Fruit fly (Drosophila melanogaster) whole organism, embryonic: ENCODE results near the gene CG14439.
A peak's percentile ranks its signal among the peaks of the same experiment; 100 is the strongest.

Source experiments
- B-H2 ChIP-seq: fragments of 200-800 bp; sonication (Bioruptor generic); optimal IDR thresholded peaks from 2 replicates; lab custom pipeline; 2018; ENCODE audit warnings: missing biosample characterization, mild to moderate bottlenecking, missing genetic modification characterization
- BtbVII ChIP-seq: fragments of 200-800 bp; sonication (Bioruptor generic); optimal IDR thresholded peaks from 3 replicates; lab custom pipeline; 2017; ENCODE audit warnings: missing biosample characterization, mild to moderate bottlenecking, missing genetic modification characterization
- CG10274 ChIP-seq: fragments of 200-800 bp; sonication (Bioruptor generic); optimal IDR thresholded peaks from 3 replicates; lab custom pipeline; 2017; ENCODE audit warnings: missing biosample characterization, mild to moderate bottlenecking, missing genetic modification characterization
- CG10565 ChIP-seq: fragments of 200-800 bp; sonication (Bioruptor generic); optimal IDR thresholded peaks from 3 replicates; lab custom pipeline; 2016; ENCODE audit warnings: missing biosample characterization, mild to moderate bottlenecking, missing genetic modification characterization
- CG10979 ChIP-seq: fragments of 200-800 bp; sonication (Bioruptor generic); optimal IDR thresholded peaks from 2 replicates; lab custom pipeline; 2018; ENCODE audit warnings: missing biosample characterization, mild to moderate bottlenecking, missing genetic modification characterization, moderate library complexity
- CG1233 ChIP-seq: fragments of 200-800 bp; sonication (Bioruptor generic); optimal IDR thresholded peaks from 4 replicates; lab custom pipeline; 2018; ENCODE audit warnings: missing biosample characterization, mild to moderate bottlenecking, missing genetic modification characterization
- CG12942 ChIP-seq: fragments of 200-800 bp; sonication (Bioruptor generic); optimal IDR thresholded peaks from 3 replicates; lab custom pipeline; 2016; ENCODE audit warnings: missing biosample characterization, missing genetic modification characterization
- CG13287 ChIP-seq: fragments of 200-800 bp; sonication (Bioruptor generic); IDR thresholded peaks from 2 replicates; pipeline ENCODE4 v1.3.6; 2022; ENCODE audit warnings: missing biosample characterization, missing genetic modification characterization; ENCODE audit not compliant: partially characterized antibody
- CG13775 ChIP-seq: fragments of 200-800 bp; sonication (Bioruptor generic); optimal IDR thresholded peaks from 3 replicates; lab custom pipeline; 2017; ENCODE audit warnings: missing biosample characterization, mild to moderate bottlenecking, missing genetic modification characterization
- CG14965 ChIP-seq: fragments of 200-800 bp; sonication (Bioruptor generic); optimal IDR thresholded peaks from 2 replicates; lab custom pipeline; 2016; ENCODE audit warnings: missing biosample characterization, missing genetic modification characterization, borderline replicate concordance
- CG15011 ChIP-seq: fragments of 200-800 bp; sonication (Bioruptor generic); optimal IDR thresholded peaks from 3 replicates; lab custom pipeline; 2018; ENCODE audit warnings: missing biosample characterization, mild to moderate bottlenecking, missing genetic modification characterization
- CG15479 ChIP-seq: fragments of 200-800 bp; sonication (Bioruptor generic); optimal IDR thresholded peaks from 3 replicates; lab custom pipeline; 2019; ENCODE audit warnings: missing biosample characterization, mild to moderate bottlenecking, missing genetic modification characterization, moderate library complexity
- CG16815 ChIP-seq: fragments of 200-800 bp; sonication (Bioruptor generic); optimal IDR thresholded peaks from 3 replicates; lab custom pipeline; 2017; ENCODE audit warnings: missing biosample characterization, mild to moderate bottlenecking, missing genetic modification characterization
- CG17361 ChIP-seq: fragments of 200-800 bp; sonication (Bioruptor generic); IDR thresholded peaks from 3 replicates; pipeline ENCODE4 v1.3.6; 2022; ENCODE audit warnings: missing biosample characterization, missing genetic modification characterization
- CG1792 ChIP-seq: fragments of 200-800 bp; sonication (Bioruptor generic); optimal IDR thresholded peaks from 2 replicates; lab custom pipeline; 2016; ENCODE audit warnings: missing biosample characterization, missing genetic modification characterization
- CG18011 ChIP-seq: fragments of 200-800 bp; sonication (Bioruptor generic); optimal IDR thresholded peaks from 2 replicates; lab custom pipeline; 2017; ENCODE audit warnings: missing biosample characterization, missing genetic modification characterization, mild to moderate bottlenecking, moderate library complexity, missing genotype
- CG18619 ChIP-seq: fragments of 200-800 bp; sonication (Bioruptor generic); optimal IDR thresholded peaks from 3 replicates; lab custom pipeline; 2017; ENCODE audit warnings: missing biosample characterization, mild to moderate bottlenecking, missing genetic modification characterization
- CG18764 ChIP-seq: fragments of 200-800 bp; sonication (Bioruptor generic); optimal IDR thresholded peaks from 3 replicates; lab custom pipeline; 2016; ENCODE audit warnings: missing biosample characterization, missing genetic modification characterization
- CG31441 ChIP-seq: fragments of 200-800 bp; sonication (Bioruptor generic); IDR thresholded peaks from 2 replicates; pipeline ENCODE4 v1.3.6; 2022; ENCODE audit warnings: missing biosample characterization, missing genetic modification characterization
- CG42726 ChIP-seq: fragments of 200-800 bp; sonication (Bioruptor generic); IDR thresholded peaks from 2 replicates; pipeline ENCODE4 v1.3.6; 2022; ENCODE audit warnings: missing biosample characterization, missing genetic modification characterization; ENCODE audit not compliant: partially characterized antibody
- CG4328 ChIP-seq: fragments of 200-800 bp; sonication (Bioruptor generic); optimal IDR thresholded peaks from 3 replicates; lab custom pipeline; 2017; ENCODE audit warnings: missing biosample characterization, missing genetic modification reagents, missing genetic modification characterization
- CG4404 ChIP-seq: fragments of 200-800 bp; sonication (Bioruptor generic); IDR thresholded peaks from 2 replicates; pipeline ENCODE4 v1.3.6; 2022; ENCODE audit warnings: missing biosample characterization, missing genetic modification characterization
- CG4820 ChIP-seq: fragments of 200-800 bp; sonication (Bioruptor generic); optimal IDR thresholded peaks from 3 replicates; lab custom pipeline; 2016; ENCODE audit warnings: missing biosample characterization, missing genetic modification characterization
- CG6175 ChIP-seq: fragments of 200-800 bp; sonication (Bioruptor generic); IDR thresholded peaks from 3 replicates; pipeline ENCODE4 v1.3.6; 2022; ENCODE audit warnings: missing biosample characterization, missing genetic modification characterization
- CG9932 ChIP-seq: fragments of 200-800 bp; sonication (Bioruptor generic); IDR thresholded peaks from 2 replicates; pipeline ENCODE4 v1.3.6; 2022; ENCODE audit warnings: missing biosample characterization, missing genetic modification characterization
- CoRest ChIP-seq: fragments of 200-800 bp; sonication (Bioruptor generic); optimal IDR thresholded peaks from 3 replicates; lab custom pipeline; 2018; ENCODE audit warnings: missing biosample characterization, mild to moderate bottlenecking, missing genetic modification characterization, moderate library complexity
- Dip3 ChIP-seq: fragments of 200-800 bp; sonication (Bioruptor generic); optimal IDR thresholded peaks from 3 replicates; lab custom pipeline; 2016; ENCODE audit warnings: missing biosample characterization, missing genetic modification characterization
- Doc2 ChIP-seq: fragments of 200-800 bp; sonication (Bioruptor generic); IDR thresholded peaks from 2 replicates; pipeline ENCODE4 v1.3.6; 2022; ENCODE audit warnings: missing biosample characterization, missing genetic modification characterization
- Ets97D ChIP-seq: fragments of 200-800 bp; sonication (Bioruptor generic); optimal IDR thresholded peaks from 3 replicates; lab custom pipeline; 2016; ENCODE audit warnings: missing biosample characterization, missing genetic modification characterization
- Hr39 ChIP-seq: fragments of >200 bp; optimal IDR thresholded peaks from 2 replicates; lab custom pipeline; 2017
- Hr51 ChIP-seq, 2 experiments: fragments of 200-800 bp; sonication (Bioruptor generic); optimal IDR thresholded peaks; 2 replicates in 1 of 2; 3 replicates in 1 of 2; lab custom pipeline; 2016 to 2018; ENCODE audit warnings: missing biosample characterization in 2 of 2, missing genetic modification characterization in 2 of 2, mild to moderate bottlenecking in 1 of 2, moderate library complexity in 1 of 2
- az2 ChIP-seq: fragments of 200-800 bp; sonication (Bioruptor generic); optimal IDR thresholded peaks from 3 replicates; lab custom pipeline; 2016; ENCODE audit warnings: missing biosample characterization, missing genetic modification characterization
- chinmo ChIP-seq: fragments of 200-800 bp; sonication (Bioruptor generic); IDR thresholded peaks from 4 replicates; pipeline ENCODE4 v1.3.6; 2022; ENCODE audit warnings: missing biosample characterization, missing genetic modification characterization; ENCODE audit not compliant: partially characterized antibody
- crol ChIP-seq: fragments of 200-800 bp; sonication (Bioruptor generic); IDR thresholded peaks from 2 replicates; pipeline ENCODE4 v1.3.6; 2022; ENCODE audit warnings: missing biosample characterization, missing genetic modification characterization
- dysf ChIP-seq: fragments of 200-800 bp; sonication (Bioruptor generic); IDR thresholded peaks from 3 replicates; pipeline ENCODE4 v1.3.6; 2022; ENCODE audit warnings: missing biosample characterization, missing genetic modification characterization
- emc ChIP-seq: fragments of 200-800 bp; sonication (Bioruptor generic); optimal IDR thresholded peaks from 2 replicates; lab custom pipeline; 2016; ENCODE audit warnings: missing biosample characterization, missing genetic modification characterization
- fd96Cb ChIP-seq: fragments of 200-800 bp; sonication (Bioruptor generic); optimal IDR thresholded peaks from 2 replicates; lab custom pipeline; 2018; ENCODE audit warnings: missing biosample characterization, mild to moderate bottlenecking, missing genetic modification characterization, moderate library complexity
- gro ChIP-seq: fragments of 200-800 bp; sonication (Bioruptor generic); optimal IDR thresholded peaks from 2 replicates; lab custom pipeline; 2016; ENCODE audit warnings: missing biosample characterization, missing genetic modification characterization
- h ChIP-seq: fragments of >200 bp; optimal IDR thresholded peaks from 2 replicates; lab custom pipeline; 2017
- kni ChIP-seq: fragments of 200-800 bp; sonication (Bioruptor generic); optimal IDR thresholded peaks from 3 replicates; lab custom pipeline; 2017; ENCODE audit warnings: mild to moderate bottlenecking, missing biosample characterization, missing genetic modification reagents, missing genetic modification characterization
- lab ChIP-seq: fragments of 200-800 bp; sonication (Bioruptor generic); optimal IDR thresholded peaks from 3 replicates; lab custom pipeline; 2017; ENCODE audit warnings: missing biosample characterization, missing genetic modification characterization, mild to moderate bottlenecking, moderate library complexity, missing genetic modification reagents
- row ChIP-seq: fragments of 200-800 bp; sonication (Bioruptor generic); IDR thresholded peaks from 3 replicates; pipeline ENCODE4 v1.3.6; 2022; ENCODE audit warnings: missing biosample characterization, missing genetic modification characterization
- scrt ChIP-seq: fragments of 200-800 bp; sonication (Bioruptor generic); optimal IDR thresholded peaks from 2 replicates; lab custom pipeline; 2018; ENCODE audit warnings: missing biosample characterization, mild to moderate bottlenecking, missing genetic modification characterization, moderate library complexity
- seq ChIP-seq: fragments of 200-800 bp; sonication (Bioruptor generic); IDR thresholded peaks from 2 replicates; pipeline ENCODE4 v1.3.6; 2022; ENCODE audit warnings: missing biosample characterization, missing genetic modification characterization
- so ChIP-seq: fragments of 200-800 bp; sonication (Bioruptor generic); IDR thresholded peaks from 3 replicates; pipeline ENCODE4 v1.3.6; 2022; ENCODE audit warnings: missing biosample characterization, missing genetic modification characterization
- sob ChIP-seq: fragments of 200-800 bp; sonication (Bioruptor generic); IDR thresholded peaks from 2 replicates; pipeline ENCODE4 v1.3.6; 2022; ENCODE audit warnings: missing biosample characterization, missing genetic modification characterization
- stc ChIP-seq: fragments of 200-800 bp; sonication (Bioruptor generic); IDR thresholded peaks from 2 replicates; pipeline ENCODE4 v1.3.6; 2022; ENCODE audit warnings: missing biosample characterization, missing genetic modification characterization
- sug ChIP-seq: fragments of 200-800 bp; optimal IDR thresholded peaks from 2 replicates; lab custom pipeline; 2019; ENCODE audit warnings: missing biosample characterization, mild to moderate bottlenecking, missing genetic modification characterization, moderate library complexity
- tin ChIP-seq: fragments of 200-800 bp; sonication (Bioruptor generic); optimal IDR thresholded peaks from 3 replicates; lab custom pipeline; 2016; ENCODE audit warnings: missing biosample characterization, missing genetic modification characterization
- tup ChIP-seq: fragments of 200-800 bp; sonication (Bioruptor generic); optimal IDR thresholded peaks from 2 replicates; lab custom pipeline; 2016; ENCODE audit warnings: missing biosample characterization, mild to moderate bottlenecking, missing genetic modification characterization, moderate library complexity
- unc-4 ChIP-seq: fragments of 200-800 bp; sonication (Bioruptor generic); IDR thresholded peaks from 2 replicates; pipeline ENCODE4 v1.3.6; 2022; ENCODE audit warnings: missing biosample characterization, missing genetic modification characterization; ENCODE audit not compliant: partially characterized antibody
- z ChIP-seq: fragments of 200-800 bp; sonication (Bioruptor generic); IDR thresholded peaks from 3 replicates; pipeline ENCODE4 v1.3.6; 2022; ENCODE audit warnings: missing biosample characterization, missing genetic modification characterization

CG14439 gene

DNA sequence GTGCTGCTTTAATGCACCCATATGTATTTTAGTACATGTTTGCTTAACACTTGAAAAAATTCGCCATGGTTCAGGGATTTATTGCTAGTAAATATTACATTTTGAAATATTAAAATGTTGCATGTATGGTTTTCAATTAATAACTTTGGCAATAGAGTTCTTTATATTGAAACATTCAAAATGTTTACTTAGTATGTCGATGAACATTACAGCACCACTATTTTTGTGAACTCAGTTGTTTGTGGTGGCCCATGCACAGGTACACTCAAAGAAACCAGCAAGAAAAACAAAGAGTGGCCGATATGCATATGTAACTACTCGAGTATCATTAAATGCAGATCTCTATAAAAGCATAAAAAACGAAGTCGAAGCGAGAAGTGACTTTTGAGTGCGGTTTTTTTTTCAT lies 45.3 kb upstream of the CG14439 start:
- peak; percentile 23 for TF ChIP-seq CG18764 (GFP tag; lab: Kevin White, UChicago)
- no peak for TF ChIP-seq emc (GFP tag; lab: Kevin White, UChicago)
- TF ChIP-seq chinmo = no peak
- no peak for TF ChIP-seq CG13287 (GFP tag; lab: Robert Waterston, UW)
- TF ChIP-seq CG1233 (GFP tag; lab: Kevin White, UChicago) = peak; percentile 46
- TF ChIP-seq CG12942 = peak; percentile 44
- no peak for TF ChIP-seq tup (GFP tag; lab: Kevin White, UChicago)
- peak in 1 of 2 experiments; percentile 83 for TF ChIP-seq Hr51 (GFP tag; optimal IDR thresholded peaks at IDR 0.05; lab: Kevin White, UChicago)
- peak; percentile 29 for TF ChIP-seq CG4820 (GFP tag; lab: Kevin White, UChicago)
- peak; percentile 28 for TF ChIP-seq BtbVII (GFP tag; lab: Kevin White, UChicago)
- TF ChIP-seq crol (GFP tag; lab: Robert Waterston, UW) = no peak
- TF ChIP-seq tin (GFP tag; lab: Kevin White, UChicago) = peak; percentile 30
- no peak for TF ChIP-seq Dip3 (GFP tag; lab: Kevin White, UChicago)
- no peak for TF ChIP-seq CG10565 (GFP tag; lab: Kevin White, UChicago)
- no peak for TF ChIP-seq kni (GFP tag; lab: Kevin White, UChicago)
- peak; percentile 74 for TF ChIP-seq row (GFP tag; lab: Robert Waterston, UW)
- TF ChIP-seq Ets97D (GFP tag; lab: Kevin White, UChicago) = no peak
- TF ChIP-seq CG9932 = no peak
- peak; percentile 68 for TF ChIP-seq dysf (GFP tag; lab: Robert Waterston, UW)
- TF ChIP-seq CG18619 (GFP tag; lab: Kevin White, UChicago) = peak; percentile 55
- peak; percentile 68 for TF ChIP-seq CG31441 (GFP tag; lab: Robert Waterston, UW)
- TF ChIP-seq CG15011 (GFP tag; lab: Kevin White, UChicago) = peak; percentile 36
- TF ChIP-seq seq (GFP tag; lab: Robert Waterston, UW) = peak; percentile 69
- TF ChIP-seq sug (tag; lab: Kevin White, UChicago) = peak; percentile 2
- peak; percentile 81 for TF ChIP-seq fd96Cb (tag; lab: Kevin White, UChicago)
- TF ChIP-seq CG17361 (GFP tag; lab: Robert Waterston, UW) = peak; percentile 82
- peak; percentile 68 for TF ChIP-seq az2 (GFP tag; lab: Kevin White, UChicago)
- TF ChIP-seq CG4404 = no peak
- no peak for TF ChIP-seq CG6175 (GFP tag; lab: Robert Waterston, UW)
- no peak for TF ChIP-seq Hr39 (lab: Kevin White, UChicago)
- TF ChIP-seq CG16815 (GFP tag; lab: Kevin White, UChicago) = no peak
- no peak for TF ChIP-seq CG10274 (GFP tag; lab: Kevin White, UChicago)
- TF ChIP-seq CG1792 (GFP tag; lab: Kevin White, UChicago) = no peak
- TF ChIP-seq CG15479 (GFP tag; lab: Kevin White, UChicago) = no peak
- TF ChIP-seq B-H2 (GFP tag; lab: Kevin White, UChicago) = no peak
- TF ChIP-seq Doc2 (GFP tag; lab: Robert Waterston, UW) = no peak
- no peak for TF ChIP-seq gro (GFP tag; lab: Kevin White, UChicago)
- TF ChIP-seq CG18011 = no peak
- TF ChIP-seq stc (GFP tag; lab: Robert Waterston, UW) = peak; percentile 72
- TF ChIP-seq scrt (GFP tag; lab: Kevin White, UChicago) = no peak
- TF ChIP-seq so (GFP tag; lab: Robert Waterston, UW) = peak; percentile 70; the same call in 1 of the 3 replicates
- peak; percentile 36 for TF ChIP-seq CG4328 (GFP tag; lab: Kevin White, UChicago)
- TF ChIP-seq CG10979 (tag; lab: Kevin White, UChicago) = peak; percentile 77
- TF ChIP-seq unc-4 = no peak
- TF ChIP-seq h = no peak
- peak; percentile 52 for TF ChIP-seq CG13775 (GFP tag; lab: Kevin White, UChicago)
- TF ChIP-seq sob (GFP tag; lab: Robert Waterston, UW) = 0 out of 2 replicates have a peak, but pooled peaks have one; percentile 22
- no peak for TF ChIP-seq CG42726 (GFP tag; lab: Robert Waterston, UW)
- TF ChIP-seq CG14965 (GFP tag; lab: Kevin White, UChicago) = no peak
- peak; percentile 79 for TF ChIP-seq CoRest
- peak; percentile 56 for TF ChIP-seq lab
- no peak for TF ChIP-seq z (GFP tag; lab: Robert Waterston, UW)
